Worm (Caenorhabditis elegans): ENCODE measurements around the gene T27A8.3.

- TF ChIP-seq nhr-237 (tag; optimal IDR thresholded peaks at IDR 0.05): no peak
- no peak for TF ChIP-seq fkh-10 (GFP tag; optimal IDR thresholded peaks at IDR 0.05)
These were observed 35.7 kb downstream of the T27A8.3 start for ce11 chrX:16098104-16098638.

Measured in whole organism, L4 larva.